Fruit fly (Drosophila melanogaster): ENCODE measurements around the gene CG43098.

DNA sequence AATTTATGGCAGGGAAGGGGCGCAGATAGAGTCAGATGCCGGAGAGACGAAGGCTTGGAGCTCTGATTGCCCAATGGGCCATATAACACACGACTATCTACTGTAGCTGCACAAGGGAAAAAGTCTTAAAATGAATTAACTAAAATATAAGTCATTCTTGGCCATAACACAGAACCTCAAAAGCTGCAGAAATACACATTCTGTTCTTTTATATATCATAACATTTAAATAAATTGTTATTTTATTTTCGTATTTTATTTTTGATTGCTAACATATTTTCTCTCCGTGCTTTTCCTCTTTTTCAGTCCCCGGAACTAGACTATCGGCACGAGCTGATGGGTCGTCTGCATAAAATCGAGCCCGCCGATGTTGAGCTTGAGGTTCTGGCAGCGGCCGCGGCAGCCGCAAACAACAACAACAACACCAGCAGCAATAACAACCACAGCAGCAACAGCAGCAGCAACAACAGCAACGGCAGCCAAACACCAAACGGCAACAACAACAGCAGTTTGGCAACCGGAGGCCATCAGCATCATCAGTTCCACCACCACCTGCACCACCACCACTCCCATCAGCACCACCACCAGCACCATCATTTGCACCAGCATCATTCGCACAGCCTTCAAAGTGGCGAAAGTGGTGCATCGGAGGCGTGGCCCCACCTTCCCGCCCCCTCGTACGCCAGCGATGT is 14.4 kb upstream of the CG43098 start:
- TF ChIP-seq D1 (tag; optimal IDR thresholded peaks at IDR 0.05) = no peak
- no peak for TF ChIP-seq Ets98B (GFP tag; IDR thresholded peaks at IDR 0.05)
- no peak for TF ChIP-seq CG10348 (GFP tag; IDR thresholded peaks at IDR 0.05)
- peak; percentile 56 for TF ChIP-seq CG9948 (tag; optimal IDR thresholded peaks at IDR 0.05)
- TF ChIP-seq Pif1B (GFP tag; optimal IDR thresholded peaks at IDR 0.05) = no peak
- TF ChIP-seq EcR (GFP tag; optimal IDR thresholded peaks at IDR 0.05) = no peak
- TF ChIP-seq gl (tag; optimal IDR thresholded peaks at IDR 0.05) = peak; percentile 32
- TF ChIP-seq fd96Ca (GFP tag; IDR thresholded peaks at IDR 0.05) = 0 out of 3 replicates have a peak, but pooled peaks have one; percentile 18

Data from whole organism, pupa.